Worm (Caenorhabditis elegans) whole organism, midembryonic: ENCODE measurements around the gene R09A8.2.

ENCODE experiments used
- T22C8.4 ChIP-seq: fragments of 200-800 bp; sonication (Bioruptor generic); IDR thresholded peaks from 2 replicates; pipeline ENCODE4 v1.3.6; 2022; ENCODE audit warnings: missing genetic modification characterization, missing compliant biosample characterization
- cog-1 ChIP-seq: sonication (generic microtip); optimal IDR thresholded peaks from 2 replicates; lab custom pipeline; 2016; ENCODE audit warnings: missing genetic modification characterization, missing compliant biosample characterization
- flt-1 ChIP-seq: fragments of 200-800 bp; sonication (Bioruptor generic); IDR thresholded peaks from 2 replicates; pipeline ENCODE4 v1.3.6; 2022; ENCODE audit warnings: missing genetic modification characterization, missing compliant biosample characterization
- klf-2 ChIP-seq: fragments of 200-800 bp; sonication (Bioruptor generic); conservative IDR thresholded peaks from 2 replicates; pipeline ENCODE4 v1.3.6; 2022; ENCODE audit warnings: missing genetic modification reagents, missing genetic modification characterization, missing compliant biosample characterization
- med-1 ChIP-seq: sonication (generic microtip); optimal IDR thresholded peaks from 2 replicates; lab custom pipeline; 2017; ENCODE audit warnings: missing genetic modification characterization, mild to moderate bottlenecking, missing compliant biosample characterization, antibody characterized with exemption, missing genetic modification reagents; ENCODE audit not compliant: insufficient read depth
- ref-1 ChIP-seq: fragments of 200-800 bp; sonication (Bioruptor generic); conservative IDR thresholded peaks from 2 replicates; pipeline ENCODE4 v1.3.6; 2022; ENCODE audit warnings: missing genetic modification reagents, missing genetic modification characterization, missing compliant biosample characterization
- tab-1 ChIP-seq: fragments of 200-800 bp; sonication (Bioruptor generic); IDR thresholded peaks from 2 replicates; pipeline ENCODE4 v1.3.6; 2022; ENCODE audit warnings: missing genetic modification characterization, missing compliant biosample characterization
- ztf-23 ChIP-seq: fragments of 200-800 bp; sonication (Bioruptor generic); IDR thresholded peaks from 2 replicates; pipeline ENCODE4 v1.3.6; 2022; ENCODE audit warnings: missing genetic modification reagents, missing genetic modification characterization, missing compliant biosample characterization
- ztf-29 ChIP-seq: fragments of 200-800 bp; sonication (Bioruptor generic); IDR thresholded peaks from 2 replicates; pipeline ENCODE4 v1.3.6; 2022; ENCODE audit warnings: missing genetic modification reagents, missing genetic modification characterization, missing compliant biosample characterization

R09A8.2 gene

ce11 chrX:12633862-12634404 lies 14.7 kb downstream of the R09A8.2 start, which contains the start of gene ivns-1:
Gene ivns-1 (minus strand): TSS chrX:12634354.
- TF ChIP-seq klf-2 (GFP tag; lab: Robert Waterston, UW) (no peak), ztf-23 (no peak), ref-1 (GFP tag; lab: Robert Waterston, UW) (no peak), tab-1 (no peak), ztf-29 (GFP tag; lab: Robert Waterston, UW) (no peak), flt-1 (GFP tag; lab: Robert Waterston, UW) (no peak), cog-1 (tag; lab: Kevin White, UChicago) (no peak), T22C8.4 (GFP tag; lab: Robert Waterston, UW) (no peak), med-1 (GFP tag; lab: Kevin White, UChicago) (no peak)

ce11 chrX:12635010-12635409 lies 15.7 kb downstream of the R09A8.2 start:
- TF ChIP-seq tab-1 (no peak), med-1 (GFP tag; lab: Kevin White, UChicago) (no peak), ztf-23 (no peak), T22C8.4 (GFP tag; lab: Robert Waterston, UW) (no peak), ref-1 (GFP tag; lab: Robert Waterston, UW) (no peak), ztf-29 (GFP tag; lab: Robert Waterston, UW) (no peak), klf-2 (GFP tag; lab: Robert Waterston, UW) (no peak), flt-1 (GFP tag; lab: Robert Waterston, UW) (no peak), cog-1 (tag; lab: Kevin White, UChicago) (no peak)

- TF ChIP-seq flt-1 (GFP tag; lab: Robert Waterston, UW), result 0 out of 2 replicates have a peak, but pooled peaks have one; percentile 30
- no peak for TF ChIP-seq cog-1 (tag; lab: Kevin White, UChicago)
Measured at ce11 chrX:12636242-12636641, 17.0 kb downstream of the R09A8.2 start.

ce11 chrX:12637978-12638377 lies 18.7 kb downstream of the R09A8.2 start:
- TF ChIP-seq ztf-23 (no peak), T22C8.4 (GFP tag; lab: Robert Waterston, UW) (no peak), klf-2 (GFP tag; lab: Robert Waterston, UW) (no peak), tab-1 (no peak), med-1 (GFP tag; lab: Kevin White, UChicago) (no peak), ref-1 (GFP tag; lab: Robert Waterston, UW) (no peak), flt-1 (GFP tag; lab: Robert Waterston, UW) (no peak), cog-1 (tag; lab: Kevin White, UChicago) (no peak), ztf-29 (GFP tag; lab: Robert Waterston, UW) (no peak)

- no peak for TF ChIP-seq flt-1 (GFP tag; lab: Robert Waterston, UW)
- no peak for TF ChIP-seq cog-1 (tag; lab: Kevin White, UChicago)
- TF ChIP-seq med-1 (GFP tag; lab: Kevin White, UChicago), result no peak
- no peak for TF ChIP-seq ztf-29 (GFP tag; lab: Robert Waterston, UW)
- no peak for TF ChIP-seq tab-1
- TF ChIP-seq T22C8.4 (GFP tag; lab: Robert Waterston, UW), result no peak
- no peak for TF ChIP-seq ztf-23
- no peak for TF ChIP-seq klf-2 (GFP tag; lab: Robert Waterston, UW)
- TF ChIP-seq ref-1 (GFP tag; lab: Robert Waterston, UW), result no peak
Measured at ce11 chrX:12640459-12640858, 21.2 kb downstream of the R09A8.2 start, which contains the start of gene R09A8.5. Gene R09A8.5 (minus strand): TSS chrX:12640559.

ce11 chrX:12640961-12641360 lies 21.7 kb downstream of the R09A8.2 start:
- TF ChIP-seq flt-1 (GFP tag; lab: Robert Waterston, UW) (no peak), cog-1 (tag; lab: Kevin White, UChicago) (no peak), klf-2 (GFP tag; lab: Robert Waterston, UW) (no peak), ref-1 (GFP tag; lab: Robert Waterston, UW) (no peak), T22C8.4 (GFP tag; lab: Robert Waterston, UW) (no peak), tab-1 (no peak), ztf-29 (GFP tag; lab: Robert Waterston, UW) (no peak), med-1 (GFP tag; lab: Kevin White, UChicago) (no peak), ztf-23 (no peak)

- TF ChIP-seq klf-2 (GFP tag; lab: Robert Waterston, UW) (no peak), ztf-23 (no peak), tab-1 (no peak), ztf-29 (GFP tag; lab: Robert Waterston, UW) (no peak), T22C8.4 (GFP tag; lab: Robert Waterston, UW) (no peak), med-1 (GFP tag; lab: Kevin White, UChicago) (no peak), ref-1 (GFP tag; lab: Robert Waterston, UW) (no peak), flt-1 (GFP tag; lab: Robert Waterston, UW) (no peak), cog-1 (tag; lab: Kevin White, UChicago) (no peak)
Measured at ce11 chrX:12642952-12643351, 23.7 kb downstream of the R09A8.2 start.

ce11 chrX:12645846-12646245 lies 26.6 kb downstream of the R09A8.2 start:
- TF ChIP-seq T22C8.4 (GFP tag; lab: Robert Waterston, UW) (no peak), ztf-23 (no peak), cog-1 (tag; lab: Kevin White, UChicago) (no peak), tab-1 (no peak), flt-1 (GFP tag; lab: Robert Waterston, UW) (no peak), med-1 (GFP tag; lab: Kevin White, UChicago) (no peak)

ce11 chrX:12646546-12647167 lies 27.4 kb downstream of the R09A8.2 start, which contains the start of gene zmp-5:
Gene zmp-5 (plus strand): TSS chrX:12647117.
- TF ChIP-seq klf-2 (GFP tag; lab: Robert Waterston, UW) (no peak), T22C8.4 (GFP tag; lab: Robert Waterston, UW) (no peak), ztf-29 (GFP tag; lab: Robert Waterston, UW) (no peak), cog-1 (tag; lab: Kevin White, UChicago) (no peak), tab-1 (no peak), flt-1 (GFP tag; lab: Robert Waterston, UW) (no peak), med-1 (GFP tag; lab: Kevin White, UChicago) (no peak), ref-1 (GFP tag; lab: Robert Waterston, UW) (no peak), ztf-23 (no peak)
